Worm (Caenorhabditis elegans): Measurements from ENCODE around the gene ZK1248.11.
A peak's percentile ranks its signal among the peaks of the same experiment; 100 is the strongest.

Gene ZK1248.11

DNA sequence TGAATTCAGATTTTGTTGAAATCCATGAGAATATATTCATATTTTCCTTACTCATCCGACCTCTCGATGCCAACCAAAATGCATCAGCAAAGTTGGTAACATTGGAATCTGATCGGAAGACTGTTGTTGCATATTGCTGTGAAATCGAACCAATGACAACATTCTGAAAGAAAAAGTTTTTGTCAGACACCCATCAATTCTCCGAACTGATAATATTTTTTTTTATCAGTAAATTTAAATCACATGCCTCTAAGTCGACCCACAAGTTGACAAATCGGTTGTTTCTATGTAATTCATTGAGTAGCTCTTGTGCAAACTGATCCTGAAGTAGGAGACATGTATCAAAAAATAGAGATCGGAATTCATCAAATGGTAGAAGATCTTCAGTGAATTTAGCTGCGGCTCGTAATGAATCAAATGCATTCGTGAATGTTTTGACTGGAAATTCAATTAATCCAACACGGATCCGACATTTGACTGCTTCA, 1.6 kb upstream of the ZK1248.11 start, which contains the start of gene col-74:
col-74 (plus strand) TSS at position 435 of the 485 bp plus-strand sequence.
- TF ChIP-seq ceh-82 (tag; optimal IDR thresholded peaks at IDR 0.05) (no peak), elt-2 (tag; optimal IDR thresholded peaks at IDR 0.05) (peak; percentile 55)

- TF ChIP-seq lin-14 (GFP tag; optimal IDR thresholded peaks at IDR 0.05): peak; percentile 51
- TF ChIP-seq elt-3 (tag; optimal IDR thresholded peaks at IDR 0.05): peak in 1 of 6 experiments; percentile 36
- no peak for TF ChIP-seq fkh-10 (GFP tag; optimal IDR thresholded peaks at IDR 0.05)
- TF ChIP-seq zip-4 (GFP tag; optimal IDR thresholded peaks at IDR 0.05): no peak
- TF ChIP-seq blmp-1 (tag; optimal IDR thresholded peaks at IDR 0.05): peak; percentile 74
- TF ChIP-seq pax-3 (tag; optimal IDR thresholded peaks at IDR 0.05): no peak
- peak; percentile 30; the same call in 1 of the 2 replicates for TF ChIP-seq grh-1 (GFP tag; IDR thresholded peaks at IDR 0.05)
- TF ChIP-seq unc-62 (GFP tag; optimal IDR thresholded peaks at IDR 0.05): no peak
Observed at ce11 chrII:5827364-5827763, 1.0 kb downstream of the ZK1248.11 start, which contains the start of gene tbc-2. Gene tbc-2, minus strand, starts transcription at chrII:5827443.

ce11 chrII:5820282-5820762, 8.1 kb downstream of the ZK1248.11 start, which contains the start of gene ehs-1:
Gene ehs-1, plus strand, starts transcription at chrII:5820712.
- TF ChIP-seq unc-30 (tag; optimal IDR thresholded peaks at IDR 0.05): no peak
- no peak for TF ChIP-seq unc-86 (tag; optimal IDR thresholded peaks at IDR 0.05)
- TF ChIP-seq fkh-8 (tag; optimal IDR thresholded peaks at IDR 0.05): no peak
- TF ChIP-seq lsy-2 (tag; optimal IDR thresholded peaks at IDR 0.05): no peak
- no peak for TF ChIP-seq grh-1 (GFP tag; IDR thresholded peaks at IDR 0.05)
- TF ChIP-seq snu-23 (GFP tag; optimal IDR thresholded peaks at IDR 0.05): no peak
- TF ChIP-seq nhr-71 (tag; optimal IDR thresholded peaks at IDR 0.05): no peak
- no peak for TF ChIP-seq ceh-90 (tag; optimal IDR thresholded peaks at IDR 0.05)
- no peak for TF ChIP-seq pag-3 (tag; optimal IDR thresholded peaks at IDR 0.05; ENCODE audit: borderline replicate concordance, insufficient read depth)
- TF ChIP-seq rnt-1 (tag; optimal IDR thresholded peaks at IDR 0.05): no peak
- no peak for TF ChIP-seq ztf-4 (tag; optimal IDR thresholded peaks at IDR 0.05)
- TF ChIP-seq lin-13 (GFP tag; optimal IDR thresholded peaks at IDR 0.05): no peak
- TF ChIP-seq nhr-19 (GFP tag; conservative IDR thresholded peaks at IDR 0.05): no peak
- no peak for TF ChIP-seq nhr-28 (tag; optimal IDR thresholded peaks at IDR 0.05)
- TF ChIP-seq unc-98 (GFP tag; IDR thresholded peaks at IDR 0.05): no peak
- no peak for TF ChIP-seq irx-1 (tag; optimal IDR thresholded peaks at IDR 0.05)
- no peak for TF ChIP-seq jun-1 (tag; optimal IDR thresholded peaks at IDR 0.05)
- TF ChIP-seq fkh-10 (GFP tag; optimal IDR thresholded peaks at IDR 0.05): peak; percentile 29
- TF ChIP-seq C04F5.9 (tag; optimal IDR thresholded peaks at IDR 0.05): no peak
- TF ChIP-seq ceh-82 (tag; optimal IDR thresholded peaks at IDR 0.05): peak in 2 of 3 experiments; percentile 21 to 49
- TF ChIP-seq ceh-8 (GFP tag; optimal IDR thresholded peaks at IDR 0.05): no peak
- peak; percentile 71 for TF ChIP-seq lin-14 (GFP tag; optimal IDR thresholded peaks at IDR 0.05)

DNA sequence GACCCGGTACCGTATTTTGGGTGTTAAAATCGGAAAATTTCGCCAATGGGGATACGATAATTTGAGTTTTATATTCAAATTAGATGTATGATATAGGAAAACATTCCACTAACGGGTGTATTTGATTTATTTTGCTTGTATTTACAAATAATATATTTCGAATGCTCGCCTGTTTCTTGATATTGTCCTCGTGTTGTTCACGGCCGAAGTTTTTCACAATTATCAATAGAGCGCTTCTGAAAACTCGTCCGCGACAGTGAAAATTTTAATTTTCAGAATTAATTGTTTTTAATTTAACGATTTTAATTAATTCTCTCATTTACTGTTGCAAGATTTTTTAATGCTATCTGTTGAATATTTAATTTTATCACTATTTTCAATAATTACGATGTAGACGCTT, 8.7 kb downstream of the ZK1248.11 start:
- peak; percentile 41 for TF ChIP-seq xbp-1 (tag; optimal IDR thresholded peaks at IDR 0.05)
- peak; percentile 35 for TF ChIP-seq sox-4 (tag; optimal IDR thresholded peaks at IDR 0.05)
- no peak for TF ChIP-seq hpl-2 (GFP tag; optimal IDR thresholded peaks at IDR 0.05)
- no peak for TF ChIP-seq sup-37 (GFP tag; optimal IDR thresholded peaks at IDR 0.05)
- no peak for TF ChIP-seq hlh-17 (GFP tag; optimal IDR thresholded peaks at IDR 0.05; ENCODE audit: borderline replicate concordance)
- peak; percentile 59 for TF ChIP-seq tbx-2 (tag; optimal IDR thresholded peaks at IDR 0.05)
- TF ChIP-seq rnt-1 (tag; optimal IDR thresholded peaks at IDR 0.05): peak; percentile 82
- no peak for TF ChIP-seq ceh-63 (GFP tag; optimal IDR thresholded peaks at IDR 0.05)
- peak; percentile 47 for TF ChIP-seq dsc-1 (tag; optimal IDR thresholded peaks at IDR 0.05)
- peak; percentile 77 for TF ChIP-seq lir-3 (tag; optimal IDR thresholded peaks at IDR 0.05; ENCODE audit: poor library complexity)
- TF ChIP-seq zip-4 (GFP tag; optimal IDR thresholded peaks at IDR 0.05): no peak
- peak; percentile 42 for TF ChIP-seq irx-1 (tag; optimal IDR thresholded peaks at IDR 0.05)
- TF ChIP-seq efl-1 (optimal IDR thresholded peaks at IDR 0.05): peak; percentile 76 to 77
- TF ChIP-seq efl-1 (GFP tag; optimal IDR thresholded peaks at IDR 0.05 in 1 of 2): peak; percentile 69 to 96
- TF ChIP-seq nhr-85 (tag): peak; percentile 79
- peak; percentile 67 for TF ChIP-seq nhr-71 (tag; optimal IDR thresholded peaks at IDR 0.05)
- TF ChIP-seq pag-3 (tag; optimal IDR thresholded peaks at IDR 0.05; ENCODE audit: borderline replicate concordance, insufficient read depth): no peak
- TF ChIP-seq nhr-90 (tag; optimal IDR thresholded peaks at IDR 0.05; ENCODE audit: poor library complexity): peak; percentile 57
- peak; percentile 9 to 69 for TF ChIP-seq lin-35 (GFP tag; optimal IDR thresholded peaks at IDR 0.05)
- TF ChIP-seq ceh-90 (tag; optimal IDR thresholded peaks at IDR 0.05): peak; percentile 74
- peak; percentile 65 for TF ChIP-seq lin-14 (GFP tag; optimal IDR thresholded peaks at IDR 0.05)
- peak; percentile 32 for TF ChIP-seq swsn-7 (tag; optimal IDR thresholded peaks at IDR 0.05)
- peak in 1 of 2 experiments; percentile 60 for TF ChIP-seq ztf-11 (tag; optimal IDR thresholded peaks at IDR 0.05)
- TF ChIP-seq C16A3.4 (tag; optimal IDR thresholded peaks at IDR 0.05): peak; percentile 15
- peak; percentile 28 for TF ChIP-seq elt-2 (tag; optimal IDR thresholded peaks at IDR 0.05)

All from whole organism, L1 larva.